Worm (Caenorhabditis elegans): Measurements from ENCODE around the gene F13B12.1.

- TF ChIP-seq nhr-237 (tag; optimal IDR thresholded peaks at IDR 0.05) (no peak), ztf-11 (tag; optimal IDR thresholded peaks at IDR 0.05) (no peak), ama-1 (optimal IDR thresholded peaks at IDR 0.05) (no peak), peb-1 (tag; optimal IDR thresholded peaks at IDR 0.05) (no peak), blmp-1 (tag; optimal IDR thresholded peaks at IDR 0.05; ENCODE audit: insufficient read depth) (no peak), unc-62 (GFP tag; optimal IDR thresholded peaks at IDR 0.05) (no peak), sma-9 (GFP tag; optimal IDR thresholded peaks at IDR 0.05) (no peak), sma-9 (tag; optimal IDR thresholded peaks at IDR 0.05) (no peak), F13H6.1 (tag; optimal IDR thresholded peaks at IDR 0.05) (no peak)
Measured at ce11 chrIV:10462608-10463007, 38.2 kb upstream of the F13B12.1 start.
